Worm (Caenorhabditis elegans) whole organism, L4 larva: ENCODE data around the gene T07G12.3.

ENCODE experiments used
- D1046.2 ChIP-seq: fragments of 200-800 bp; sonication (Bioruptor generic); IDR thresholded peaks from 2 replicates; pipeline ENCODE4 v1.3.6; 2022; ENCODE audit warnings: missing genetic modification characterization, missing compliant biosample characterization
- F26F4.8 ChIP-seq: fragments of 200-800 bp; sonication (Bioruptor generic); conservative IDR thresholded peaks from 2 replicates; pipeline ENCODE4 v1.3.6; 2022; ENCODE audit warnings: missing genetic modification characterization, missing compliant biosample characterization
- F37D6.2 ChIP-seq: sonication (generic microtip); optimal IDR thresholded peaks from 2 replicates; lab custom pipeline; 2016; ENCODE audit warnings: mild to moderate bottlenecking, missing genetic modification characterization, missing compliant biosample characterization
- F44E2.7 ChIP-seq: fragments of 200-800 bp; sonication (Bioruptor generic); IDR thresholded peaks from 2 replicates; pipeline ENCODE4 v2.1.2; 2022; ENCODE audit warnings: missing genetic modification characterization, missing compliant biosample characterization
- F49E8.2 ChIP-seq: sonication (generic microtip); optimal IDR thresholded peaks from 2 replicates; lab custom pipeline; 2016; ENCODE audit warnings: missing compliant biosample characterization, mild to moderate bottlenecking, missing genetic modification characterization, borderline replicate concordance
- T20F7.1 ChIP-seq: fragments of 200-800 bp; sonication (Bioruptor generic); optimal IDR thresholded peaks from 2 replicates; lab custom pipeline; 2018; ENCODE audit warnings: mild to moderate bottlenecking, missing genetic modification characterization, missing compliant biosample characterization
- T26A8.4 ChIP-seq: fragments of 200-800 bp; sonication (Bioruptor generic); IDR thresholded peaks from 2 replicates; pipeline ENCODE4 v1.3.6; 2022; ENCODE audit warnings: missing genetic modification characterization, missing compliant biosample characterization
- Y105C5A.15 ChIP-seq: fragments of 200-800 bp; sonication (Bioruptor generic); IDR thresholded peaks from 2 replicates; pipeline ENCODE4 v1.3.6; 2022; ENCODE audit warnings: missing genetic modification characterization, missing compliant biosample characterization
- aha-1 ChIP-seq: fragments of 150-350 bp; peaks from one replicate; lab custom pipeline; 2014; ENCODE audit warnings: missing biosample characterization, missing genetic modification characterization
- ama-1 ChIP-seq: fragments of 150-350 bp; optimal IDR thresholded peaks from 2 replicates; lab custom pipeline; 2014; ENCODE audit warnings: inconsistent platforms, mixed read lengths
- arid-1 ChIP-seq: fragments of 200-800 bp; sonication (Bioruptor generic); conservative IDR thresholded peaks from 2 replicates; pipeline ENCODE4 v1.3.6; 2022; ENCODE audit warnings: missing genetic modification reagents, missing genetic modification characterization, missing compliant biosample characterization
- ceh-20 ChIP-seq: fragments of 200-800 bp; sonication (Bioruptor generic); IDR thresholded peaks from 2 replicates; pipeline ENCODE4 v1.3.6; 2022; ENCODE audit warnings: missing genetic modification reagents, missing genetic modification characterization, missing compliant biosample characterization
- ceh-28 ChIP-seq: fragments of 150-350 bp; optimal IDR thresholded peaks from 2 replicates; lab custom pipeline; 2014; ENCODE audit warnings: missing biosample characterization, missing genetic modification reagents, missing genetic modification characterization
- ceh-32 ChIP-seq: sonication (generic microtip); optimal IDR thresholded peaks from 2 replicates; lab custom pipeline; 2016; ENCODE audit warnings: mild to moderate bottlenecking, missing genetic modification characterization, missing compliant biosample characterization; ENCODE audit not compliant: poor library complexity
- ces-1 ChIP-seq: fragments of 150-350 bp; sonication (generic microtip); optimal IDR thresholded peaks from 4 replicates; lab custom pipeline; 2014; ENCODE audit warnings: missing biosample characterization, missing genetic modification reagents, missing genetic modification characterization
- ctbp-1 ChIP-seq: fragments of 200-800 bp; sonication (Bioruptor generic); IDR thresholded peaks from 2 replicates; pipeline ENCODE4 v1.3.6; 2022; ENCODE audit warnings: missing genetic modification reagents, missing genetic modification characterization, missing compliant biosample characterization
- daf-12 ChIP-seq: fragments of 150-350 bp; optimal IDR thresholded peaks from 2 replicates; lab custom pipeline; 2014; ENCODE audit warnings: missing biosample characterization, missing genetic modification reagents, missing genetic modification characterization
- daf-8 ChIP-seq: fragments of 200-800 bp; sonication (Bioruptor generic); IDR thresholded peaks from 2 replicates; pipeline ENCODE4 v1.3.6; 2022; ENCODE audit warnings: missing genetic modification characterization, missing compliant biosample characterization
- dmd-6 ChIP-seq: fragments of 200-800 bp; sonication (Bioruptor generic); IDR thresholded peaks from 2 replicates; pipeline ENCODE4 v1.3.6; 2022; ENCODE audit warnings: missing genetic modification reagents, missing genetic modification characterization, missing compliant biosample characterization
- dmd-8 ChIP-seq: fragments of 200-800 bp; sonication (Bioruptor generic); IDR thresholded peaks from 2 replicates; pipeline ENCODE4 v1.3.6; 2022; ENCODE audit warnings: missing genetic modification characterization, missing compliant biosample characterization
- dmd-9 ChIP-seq: fragments of 200-800 bp; sonication (Bioruptor generic); IDR thresholded peaks from 2 replicates; pipeline ENCODE4 v1.3.6; 2022; ENCODE audit warnings: missing genetic modification reagents, missing genetic modification characterization, missing compliant biosample characterization
- egl-43 ChIP-seq: fragments of 200-800 bp; sonication (Bioruptor generic); IDR thresholded peaks from 2 replicates; pipeline ENCODE4 v1.3.6; 2022; ENCODE audit warnings: missing genetic modification reagents, missing genetic modification characterization, missing compliant biosample characterization
- fkh-10 ChIP-seq: fragments of 150-350 bp; optimal IDR thresholded peaks from 2 replicates; lab custom pipeline; 2014; ENCODE audit warnings: missing biosample characterization, missing genetic modification reagents, missing genetic modification characterization
- gei-8 ChIP-seq: fragments of 200-800 bp; sonication (Bioruptor generic); optimal IDR thresholded peaks from 2 replicates; lab custom pipeline; 2018; ENCODE audit warnings: mild to moderate bottlenecking, missing genetic modification characterization, missing compliant biosample characterization
- hlh-11 ChIP-seq: fragments of 200-800 bp; sonication (Bioruptor generic); optimal IDR thresholded peaks from 2 replicates; lab custom pipeline; 2018; ENCODE audit warnings: mild to moderate bottlenecking, missing genetic modification characterization, missing compliant biosample characterization
- hlh-30 ChIP-seq: sonication (generic microtip); optimal IDR thresholded peaks from 2 replicates; lab custom pipeline; 2017; ENCODE audit warnings: antibody characterized with exemption, mild to moderate bottlenecking, missing genetic modification characterization, missing compliant biosample characterization; ENCODE audit not compliant: insufficient read depth
- hmg-1.1 ChIP-seq: fragments of 200-800 bp; sonication (Bioruptor generic); IDR thresholded peaks from 2 replicates; pipeline ENCODE4 v1.3.6; 2022; ENCODE audit warnings: missing genetic modification reagents, missing genetic modification characterization, missing compliant biosample characterization
- jun-1 ChIP-seq: fragments of 150-350 bp; optimal IDR thresholded peaks from 2 replicates; lab custom pipeline; 2014; ENCODE audit warnings: missing biosample characterization, missing genetic modification reagents, missing genetic modification characterization
- lim-7 ChIP-seq: fragments of 200-800 bp; sonication (Bioruptor generic); IDR thresholded peaks from 2 replicates; pipeline ENCODE4 v1.3.6; 2022; ENCODE audit warnings: missing genetic modification characterization, missing compliant biosample characterization
- lin-13 ChIP-seq: fragments of 150-350 bp; optimal IDR thresholded peaks from 2 replicates; lab custom pipeline; 2014; ENCODE audit warnings: missing biosample characterization, missing genetic modification reagents, missing genetic modification characterization
- lsy-2 ChIP-seq, 2 experiments: fragments of 150-350 bp in 1 of 2; sonication (generic microtip) in 1 of 2; optimal IDR thresholded peaks; 2 replicates each; lab custom pipeline; 2014 to 2017; ENCODE audit warnings: missing biosample characterization in 2 of 2, missing genetic modification characterization in 2 of 2
- mep-1 ChIP-seq: fragments of 150-350 bp; sonication (generic microtip); optimal IDR thresholded peaks from 3 replicates; lab custom pipeline; 2014; ENCODE audit warnings: missing biosample characterization, missing genetic modification characterization
- nhr-10 ChIP-seq: fragments of 150-350 bp; optimal IDR thresholded peaks from 2 replicates; lab custom pipeline; 2014; ENCODE audit warnings: missing biosample characterization, missing genetic modification characterization
- nhr-111 ChIP-seq: fragments of 200-800 bp; sonication (Bioruptor generic); optimal IDR thresholded peaks from 2 replicates; lab custom pipeline; 2018; ENCODE audit warnings: mild to moderate bottlenecking, missing genetic modification characterization, missing compliant biosample characterization
- nhr-25 ChIP-seq: sonication (generic microtip); optimal IDR thresholded peaks from 2 replicates; lab custom pipeline; 2017; ENCODE audit warnings: missing genetic modification characterization, mild to moderate bottlenecking, missing compliant biosample characterization, antibody characterized with exemption, moderate library complexity, borderline replicate concordance; ENCODE audit not compliant: insufficient read depth
- nhr-28 ChIP-seq: fragments of 150-350 bp; optimal IDR thresholded peaks from 2 replicates; lab custom pipeline; 2014; ENCODE audit warnings: missing biosample characterization, missing genetic modification characterization
- nhr-48 ChIP-seq: sonication (generic microtip); optimal IDR thresholded peaks from 2 replicates; lab custom pipeline; 2016; ENCODE audit warnings: mild to moderate bottlenecking, missing genetic modification characterization, missing compliant biosample characterization
- nhr-6 ChIP-seq: fragments of 150-350 bp; optimal IDR thresholded peaks from 2 replicates; lab custom pipeline; 2014; ENCODE audit warnings: missing biosample characterization, missing genetic modification characterization
- pqm-1 ChIP-seq: sonication (generic microtip); optimal IDR thresholded peaks from 2 replicates; lab custom pipeline; 2017; ENCODE audit warnings: missing biosample characterization, missing genetic modification characterization
- sdz-12 ChIP-seq: fragments of 200-800 bp; sonication (Bioruptor generic); optimal IDR thresholded peaks from 2 replicates; lab custom pipeline; 2018; ENCODE audit warnings: mild to moderate bottlenecking, missing genetic modification characterization, missing compliant biosample characterization
- set-16 ChIP-seq: fragments of 200-800 bp; sonication (Bioruptor generic); IDR thresholded peaks from 2 replicates; pipeline ENCODE4 v1.3.6; 2022; ENCODE audit warnings: missing genetic modification reagents, missing genetic modification characterization, missing compliant biosample characterization
- skn-1 ChIP-seq: fragments of 150-350 bp; optimal IDR thresholded peaks from 2 replicates; lab custom pipeline; 2014; ENCODE audit warnings: missing biosample characterization, missing genetic modification characterization
- spr-1 ChIP-seq: sonication (generic microtip); optimal IDR thresholded peaks from 2 replicates; lab custom pipeline; 2016; ENCODE audit warnings: mild to moderate bottlenecking, missing genetic modification characterization, missing compliant biosample characterization
- spr-3 ChIP-seq: fragments of 200-800 bp; sonication (Bioruptor generic); optimal IDR thresholded peaks from 2 replicates; lab custom pipeline; 2018; ENCODE audit warnings: mild to moderate bottlenecking, missing genetic modification characterization, missing compliant biosample characterization
- tra-1 ChIP-seq: fragments of 200-800 bp; sonication (Bioruptor generic); IDR thresholded peaks from 2 replicates; pipeline ENCODE4 v1.3.6; 2022; ENCODE audit warnings: missing genetic modification reagents, missing genetic modification characterization, missing compliant biosample characterization
- zag-1 ChIP-seq: fragments of 150-350 bp; optimal IDR thresholded peaks from 2 replicates; lab custom pipeline; 2014; ENCODE audit warnings: missing biosample characterization, missing genetic modification characterization
- zfp-2 ChIP-seq: sonication (generic microtip); optimal IDR thresholded peaks from 2 replicates; lab custom pipeline; 2016; ENCODE audit warnings: mild to moderate bottlenecking, missing genetic modification characterization, missing compliant biosample characterization
- zfp-3 ChIP-seq: fragments of 200-800 bp; sonication (Bioruptor generic); conservative IDR thresholded peaks from 2 replicates; pipeline ENCODE4 v1.3.6; 2022; ENCODE audit warnings: missing genetic modification reagents, missing genetic modification characterization, missing compliant biosample characterization

Gene T07G12.3

DNA sequence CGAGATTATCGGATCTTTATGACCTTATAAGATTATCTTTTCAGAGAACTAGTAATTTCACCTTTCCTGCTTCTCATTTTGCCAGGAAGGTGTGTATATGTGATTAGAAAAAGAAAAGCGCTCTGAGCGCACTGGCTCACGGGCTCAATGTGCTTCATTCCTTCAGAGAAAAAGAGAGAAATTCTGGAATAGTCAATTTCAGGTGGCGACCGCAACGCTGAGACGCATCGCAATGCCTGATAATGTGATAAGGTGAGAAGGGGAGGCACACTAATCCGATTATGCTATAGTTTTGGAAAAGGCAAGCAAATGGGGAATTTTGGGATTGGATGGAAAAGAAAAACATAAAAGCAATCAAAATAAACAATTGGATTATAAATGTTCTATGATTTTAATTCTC is 27.7 kb upstream of the T07G12.3 start:
- TF ChIP-seq sdz-12 (GFP tag; lab: Kevin White, UChicago) (no peak), egl-43 (GFP tag; lab: Robert Waterston, UW) (0 out of 2 replicates have a peak, but pooled peaks have one; percentile 40), nhr-28 (tag; lab: Kevin White, UChicago) (peak; percentile 31), pqm-1 (peak; percentile 8), lsy-2 (tag; optimal IDR thresholded peaks at IDR 0.05; lab: Kevin White, UChicago) (no peak), Y105C5A.15 (GFP tag; lab: Robert Waterston, UW) (no peak), zag-1 (tag; lab: Kevin White, UChicago) (no peak), F37D6.2 (tag; lab: Kevin White, UChicago) (no peak), dmd-6 (GFP tag; lab: Robert Waterston, UW) (peak; percentile 21), hlh-11 (tag; lab: Kevin White, UChicago) (peak; percentile 48), F49E8.2 (tag; lab: Kevin White, UChicago) (no peak), aha-1 (tag; lab: Kevin White, UChicago) (peak; percentile 87), daf-12 (no peak), hlh-30 (no peak), dmd-9 (GFP tag; lab: Robert Waterston, UW) (no peak)

ce11 chrIV:10507586-10507985 is 26.2 kb upstream of the T07G12.3 start:
- TF ChIP-seq gei-8, result no peak
- TF ChIP-seq dmd-6 (GFP tag; lab: Robert Waterston, UW), result peak; percentile 10; the same call in 1 of the 2 replicates
- peak; percentile 13 for TF ChIP-seq mep-1 (tag; lab: Kevin White, UChicago)
- peak; percentile 57 for TF ChIP-seq ctbp-1 (GFP tag; lab: Robert Waterston, UW)
- TF ChIP-seq lin-13 (GFP tag; lab: Kevin White, UChicago), result no peak
- no peak for TF ChIP-seq arid-1 (GFP tag; lab: Robert Waterston, UW)
- peak; percentile 7 for TF ChIP-seq hlh-30
- no peak for TF ChIP-seq skn-1
- TF ChIP-seq F49E8.2 (tag; lab: Kevin White, UChicago), result no peak
- peak; percentile 11 for TF ChIP-seq F37D6.2 (tag; lab: Kevin White, UChicago)
- peak; percentile 65 for TF ChIP-seq ces-1
- no peak for TF ChIP-seq dmd-8 (GFP tag; lab: Robert Waterston, UW)
- TF ChIP-seq fkh-10 (GFP tag; lab: Kevin White, UChicago), result peak; percentile 83
- TF ChIP-seq ceh-28 (tag; lab: Kevin White, UChicago), result no peak
- TF ChIP-seq ama-1 (lab: Kevin White, UChicago), result no peak
- TF ChIP-seq spr-1 (tag; lab: Kevin White, UChicago), result no peak
- TF ChIP-seq T26A8.4 (GFP tag; lab: Robert Waterston, UW), result no peak
- TF ChIP-seq nhr-48 (tag; lab: Kevin White, UChicago), result no peak
- TF ChIP-seq pqm-1, result no peak
- no peak for TF ChIP-seq T20F7.1
- TF ChIP-seq nhr-111, result no peak
- TF ChIP-seq hmg-1.1 (GFP tag; lab: Robert Waterston, UW), result no peak
- peak in 1 of 2 experiments; percentile 44 for TF ChIP-seq lsy-2 (tag; optimal IDR thresholded peaks at IDR 0.05; lab: Kevin White, UChicago)
- TF ChIP-seq spr-3 (GFP tag; lab: Kevin White, UChicago), result no peak
- TF ChIP-seq D1046.2 (GFP tag; lab: Robert Waterston, UW), result no peak
- TF ChIP-seq daf-8, result no peak
- TF ChIP-seq aha-1 (tag; lab: Kevin White, UChicago), result peak; percentile 74
- no peak for TF ChIP-seq ceh-32 (tag; lab: Kevin White, UChicago)
- TF ChIP-seq hlh-11 (tag; lab: Kevin White, UChicago), result no peak
- no peak for TF ChIP-seq set-16 (GFP tag; lab: Robert Waterston, UW)
- TF ChIP-seq nhr-6, result no peak

- TF ChIP-seq skn-1 (no peak), nhr-25 (tag; lab: Kevin White, UChicago) (no peak), zag-1 (tag; lab: Kevin White, UChicago) (no peak), lim-7 (no peak), ceh-20 (GFP tag; lab: Robert Waterston, UW) (no peak), hlh-11 (tag; lab: Kevin White, UChicago) (peak; percentile 89), nhr-10 (tag; lab: Kevin White, UChicago) (no peak), spr-3 (GFP tag; lab: Kevin White, UChicago) (no peak), jun-1 (tag; lab: Kevin White, UChicago) (no peak), D1046.2 (GFP tag; lab: Robert Waterston, UW) (no peak), gei-8 (no peak), F44E2.7 (GFP tag; lab: Robert Waterston, UW) (no peak), zfp-3 (no peak), zfp-2 (tag; lab: Kevin White, UChicago) (no peak), F26F4.8 (GFP tag; lab: Robert Waterston, UW) (no peak), tra-1 (no peak)
These were observed 22.3 kb upstream of the T07G12.3 start for ce11 chrIV:10511432-10511831.
